Fruit fly (Drosophila melanogaster): ENCODE measurements around the gene CG18788.
"Not testable (repeated sequence)": the region's sequence is repeated elsewhere in the genome, so short reads cannot be mapped to it uniquely, and the experiment has no call there.

CG18788 gene

DNA sequence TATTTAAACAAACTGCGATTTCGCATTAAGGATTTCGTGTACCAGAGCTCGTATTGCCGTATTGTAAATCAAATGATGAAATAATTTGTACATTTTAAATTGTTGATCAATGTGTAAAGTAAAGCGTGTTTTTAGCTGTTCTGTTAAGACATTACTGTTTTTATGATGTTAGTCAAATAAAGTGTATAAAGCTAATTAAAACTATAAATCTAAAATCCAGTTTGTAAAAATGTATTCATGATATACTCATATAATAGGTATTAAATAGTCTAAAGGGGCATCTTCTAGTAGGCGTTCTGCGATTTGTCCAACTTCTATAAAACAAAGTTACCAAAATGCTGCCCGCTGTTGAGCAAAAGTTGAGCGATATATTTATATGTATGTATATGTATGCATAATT is at the start of gene CG18788:
CG18788 (plus strand) TSS at position 301 of the 400 bp plus-strand sequence.
- TF ChIP-seq CG8478 (optimal IDR thresholded peaks at IDR 0.05) (no peak), usp (GFP tag; optimal IDR thresholded peaks at IDR 0.05) (no peak), EcR (GFP tag; optimal IDR thresholded peaks at IDR 0.05) (no peak)

dm6 chr2L:11987945-11988344 is 46.0 kb upstream of the CG18788 start, which contains the start of the genes CG6686 and CG34163:
CG6686 (minus strand) TSS chr2L:11988039.
CG34163 (plus strand) TSS chr2L:11988270.
- TF ChIP-seq psq (optimal IDR thresholded peaks at IDR 0.05) (no peak), CG8478 (optimal IDR thresholded peaks at IDR 0.05) (no peak), EcR (GFP tag; optimal IDR thresholded peaks at IDR 0.05) (no peak), Dll (optimal IDR thresholded peaks at IDR 0.05) (no peak), usp (GFP tag; optimal IDR thresholded peaks at IDR 0.05) (no peak), pan (optimal IDR thresholded peaks at IDR 0.05) (no peak)

DNA sequence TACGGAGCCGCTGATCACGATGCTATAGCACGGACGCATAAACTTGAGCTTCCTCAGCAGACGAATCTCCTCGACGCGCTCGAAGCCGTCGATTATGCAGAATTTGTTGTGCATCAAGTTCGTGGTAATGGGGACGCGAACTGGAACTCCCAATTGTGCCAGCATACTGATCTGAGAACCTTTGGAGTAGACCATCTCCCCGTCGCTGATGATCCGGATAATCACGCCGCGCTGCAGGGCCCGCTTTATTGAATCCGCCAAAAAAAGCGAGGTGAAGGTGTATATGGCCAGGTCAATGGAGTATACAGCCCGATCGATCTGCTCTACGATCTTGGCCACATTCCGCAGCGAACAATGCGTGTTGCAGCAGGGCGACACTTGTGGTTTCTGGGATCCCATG is 44.8 kb upstream of the CG18788 start:
- TF ChIP-seq Dll (optimal IDR thresholded peaks at IDR 0.05): no peak
- no peak for TF ChIP-seq usp (GFP tag; optimal IDR thresholded peaks at IDR 0.05)
- TF ChIP-seq EcR (GFP tag; optimal IDR thresholded peaks at IDR 0.05): no peak
- TF ChIP-seq CG8478 (optimal IDR thresholded peaks at IDR 0.05): no peak
- TF ChIP-seq pan (optimal IDR thresholded peaks at IDR 0.05): no peak
- no peak for TF ChIP-seq psq (optimal IDR thresholded peaks at IDR 0.05)

DNA sequence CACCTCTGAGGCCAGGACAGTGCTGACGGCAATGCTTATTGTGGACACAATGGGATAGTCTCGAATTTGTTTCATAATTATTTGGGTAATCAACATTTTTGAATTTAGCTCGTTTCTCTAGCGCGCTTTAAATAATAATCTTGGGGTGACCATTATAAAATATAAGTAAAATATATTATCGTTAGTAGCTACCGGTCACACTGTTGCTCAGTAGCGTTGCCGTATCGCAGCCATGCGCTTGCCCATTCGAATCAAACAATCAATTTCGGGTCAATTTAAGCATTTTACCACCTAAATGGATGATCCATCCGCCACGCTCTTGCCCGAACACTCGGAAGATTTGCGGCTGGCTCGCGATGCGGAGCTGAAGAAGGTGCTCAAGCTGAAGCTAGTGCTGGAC is 44.3 kb upstream of the CG18788 start, which contains the start of the genes zuc and dgt2:
zuc (minus strand) TSS at position 154 of the 400 bp plus-strand sequence.
dgt2 (plus strand) TSS at position 208 of the 400 bp plus-strand sequence.
- no peak for TF ChIP-seq psq (optimal IDR thresholded peaks at IDR 0.05)
- TF ChIP-seq pan (optimal IDR thresholded peaks at IDR 0.05): no peak
- TF ChIP-seq Dll (optimal IDR thresholded peaks at IDR 0.05): no peak
- no peak for TF ChIP-seq CG8478 (optimal IDR thresholded peaks at IDR 0.05)
- no peak for TF ChIP-seq usp (GFP tag; optimal IDR thresholded peaks at IDR 0.05)
- no peak for TF ChIP-seq EcR (GFP tag; optimal IDR thresholded peaks at IDR 0.05)

DNA sequence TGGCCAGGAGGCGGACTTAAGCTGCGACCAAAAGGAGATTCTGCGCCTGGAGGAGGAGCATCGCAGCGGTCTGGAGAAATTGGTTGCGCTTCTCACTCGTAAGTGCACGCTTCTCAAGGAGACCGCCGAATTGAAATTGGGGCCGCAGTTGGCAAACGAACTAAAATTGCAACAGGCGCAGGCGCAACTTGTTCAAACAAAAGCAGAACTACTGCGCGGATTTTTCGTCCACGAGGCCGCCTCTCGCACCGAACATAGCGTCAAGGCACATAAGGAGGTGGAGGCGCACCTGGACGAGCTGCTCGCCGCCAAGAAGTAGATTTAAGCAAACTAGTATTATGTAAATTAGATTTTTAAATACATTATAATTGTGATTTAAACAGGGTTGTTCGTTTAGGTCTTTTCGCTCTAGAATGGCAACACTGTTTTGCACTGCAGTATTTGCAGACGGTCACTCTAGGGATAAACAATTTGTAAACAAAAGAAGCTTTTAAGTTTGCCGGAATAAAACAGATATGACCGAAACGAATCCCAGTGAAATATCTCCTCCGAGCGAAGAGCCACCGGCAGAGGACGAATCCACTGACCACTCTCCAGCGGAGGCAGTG is 43.4 kb upstream of the CG18788 start, which contains the start of gene escl:
escl (plus strand) TSS at position 470 of the 608 bp plus-strand sequence.
- TF ChIP-seq Dll (optimal IDR thresholded peaks at IDR 0.05) (no peak), usp (GFP tag; optimal IDR thresholded peaks at IDR 0.05) (no peak), EcR (GFP tag; optimal IDR thresholded peaks at IDR 0.05) (no peak), CG8478 (optimal IDR thresholded peaks at IDR 0.05) (no peak), psq (optimal IDR thresholded peaks at IDR 0.05) (no peak)

- not testable (repeated sequence) for TF ChIP-seq usp (GFP tag; optimal IDR thresholded peaks at IDR 0.05); CG8478 (optimal IDR thresholded peaks at IDR 0.05); Dll (optimal IDR thresholded peaks at IDR 0.05)
Measured at dm6 chr2L:11992602-11993001, 41.4 kb upstream of the CG18788 start, which contains the start of gene Ada1-2. Ada1-2 (plus strand) TSS chr2L:11992902.

DNA sequence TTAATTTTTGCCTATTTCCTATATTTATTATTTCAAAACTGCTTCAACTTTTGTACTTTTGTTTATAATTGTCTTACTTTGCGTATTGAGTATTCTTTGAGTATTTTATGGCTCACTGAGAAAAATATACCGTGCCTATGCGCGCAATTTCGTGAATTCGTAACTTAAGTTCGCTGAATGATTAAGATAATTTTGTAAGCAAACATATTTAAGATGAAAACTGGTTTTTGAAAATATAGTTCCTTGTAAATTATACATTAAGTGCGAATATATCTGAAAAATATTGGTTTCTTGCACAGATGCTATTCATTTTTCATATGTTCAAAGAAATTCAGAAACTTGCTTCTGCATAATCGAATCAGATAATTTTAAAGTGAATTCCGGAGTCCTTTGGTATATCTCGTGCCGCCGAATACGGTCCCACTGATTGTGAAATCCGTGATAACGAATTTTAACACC is 38.6 kb upstream of the CG18788 start, which contains the start of the genes CG18789 and Qtzl:
CG18789 (minus strand) TSS at position 101 of the 459 bp plus-strand sequence.
Qtzl (plus strand) TSS at position 409 of the 459 bp plus-strand sequence.
- not testable (repeated sequence) for TF ChIP-seq Dll (optimal IDR thresholded peaks at IDR 0.05); usp (GFP tag; optimal IDR thresholded peaks at IDR 0.05); CG8478 (optimal IDR thresholded peaks at IDR 0.05)

DNA sequence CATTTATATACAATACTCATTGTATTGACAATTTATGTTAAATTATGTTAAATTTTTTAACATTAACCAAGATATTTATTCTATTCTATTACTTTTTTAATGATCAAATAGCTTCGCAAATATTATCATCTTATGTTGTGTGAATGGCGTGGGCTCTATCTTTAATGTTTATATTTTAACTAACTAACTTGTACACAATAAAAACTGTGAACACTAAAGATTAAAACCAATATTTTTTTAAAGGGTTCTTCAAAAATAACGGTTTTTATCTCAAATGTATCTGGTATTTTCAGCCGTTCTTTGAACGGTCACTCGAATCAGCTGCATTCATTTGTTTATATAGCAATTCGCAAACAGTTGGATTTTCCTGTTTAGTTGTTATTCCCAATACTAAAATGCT is 37.5 kb upstream of the CG18788 start, which contains the start of gene Ada1-1:
Ada1-1 (plus strand) TSS at position 301 of the 400 bp plus-strand sequence.
- TF ChIP-seq Dll (optimal IDR thresholded peaks at IDR 0.05); usp (GFP tag; optimal IDR thresholded peaks at IDR 0.05); psq (optimal IDR thresholded peaks at IDR 0.05): not testable (repeated sequence)

- TF ChIP-seq usp (GFP tag; optimal IDR thresholded peaks at IDR 0.05); psq (optimal IDR thresholded peaks at IDR 0.05); EcR (GFP tag; optimal IDR thresholded peaks at IDR 0.05): not testable (repeated sequence)
Measured at dm6 chr2L:11999240-11999704, 34.7 kb upstream of the CG18788 start, which contains the start of the genes CG18787 and Nfs1. CG18787 (minus strand) TSS chr2L:11999340. Nfs1 (plus strand) TSS chr2L:11999654.

DNA sequence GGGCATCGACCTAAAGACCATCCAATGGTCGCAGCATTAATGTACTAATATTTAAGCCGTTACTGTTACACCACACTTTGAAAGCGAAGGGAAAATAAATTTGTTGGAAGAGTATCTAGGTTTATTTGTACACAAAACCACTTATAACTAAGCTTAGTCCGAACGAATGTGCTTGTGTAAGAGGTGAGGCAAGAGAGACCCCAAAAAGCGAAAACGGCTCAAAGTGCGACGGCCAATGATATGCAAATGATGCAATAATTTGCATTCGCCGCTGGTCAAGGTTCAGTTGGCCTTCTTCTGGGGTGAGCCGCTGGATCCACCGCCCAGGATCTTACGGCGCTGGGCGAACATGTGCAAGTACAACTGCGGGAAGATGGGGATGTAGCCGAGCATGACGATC is 32.9 kb upstream of the CG18788 start:
- TF ChIP-seq usp (GFP tag; optimal IDR thresholded peaks at IDR 0.05): no peak
- TF ChIP-seq Dll (optimal IDR thresholded peaks at IDR 0.05): no peak
- no peak for TF ChIP-seq CG8478 (optimal IDR thresholded peaks at IDR 0.05)
- no peak for TF ChIP-seq pan (optimal IDR thresholded peaks at IDR 0.05)
- TF ChIP-seq psq (optimal IDR thresholded peaks at IDR 0.05): no peak
- no peak for TF ChIP-seq EcR (GFP tag; optimal IDR thresholded peaks at IDR 0.05)

DNA sequence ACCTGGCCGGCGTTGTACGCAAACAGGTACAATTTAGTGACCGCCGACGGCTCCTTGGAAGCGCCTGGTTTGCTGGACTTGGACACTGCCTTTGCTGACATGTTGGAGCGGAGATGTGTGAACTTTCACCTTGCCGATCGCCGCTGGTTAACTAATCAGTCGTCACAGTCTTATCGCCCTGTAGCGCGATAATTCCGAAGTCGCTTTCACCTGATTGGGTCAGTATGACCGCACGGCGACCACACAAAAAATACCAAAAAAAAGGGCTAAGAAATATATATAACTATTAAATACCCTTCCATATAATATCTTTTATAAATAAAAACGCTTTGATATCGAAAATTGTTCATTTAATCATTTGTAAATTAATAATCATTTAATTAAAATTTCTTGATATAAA is 31.9 kb upstream of the CG18788 start, which contains the start of gene Hacd1:
Hacd1 (minus strand) TSS at position 216 of the 400 bp plus-strand sequence.
- TF ChIP-seq CG8478 (optimal IDR thresholded peaks at IDR 0.05) (no peak), EcR (GFP tag; optimal IDR thresholded peaks at IDR 0.05) (no peak), usp (GFP tag; optimal IDR thresholded peaks at IDR 0.05) (no peak), psq (optimal IDR thresholded peaks at IDR 0.05) (no peak), pan (optimal IDR thresholded peaks at IDR 0.05) (no peak), Dll (optimal IDR thresholded peaks at IDR 0.05) (no peak)
